Worm (Caenorhabditis elegans): ENCODE measurements around the gene sodh-2.

ce11 chrV:11899149-11899548 lies 8.1 kb upstream of the sodh-2 start, which contains the start of gene sma-1:
- TF ChIP-seq ceh-43 (GFP tag; optimal IDR thresholded peaks at IDR 0.05) = no peak
- TF ChIP-seq nhr-76 (tag; optimal IDR thresholded peaks at IDR 0.05) = no peak
- TF ChIP-seq ces-1 (GFP tag; optimal IDR thresholded peaks at IDR 0.05) = no peak
- no peak for TF ChIP-seq nhr-12 (tag; optimal IDR thresholded peaks at IDR 0.05)
- no peak for TF ChIP-seq pha-4 (tag; optimal IDR thresholded peaks at IDR 0.05)
- no peak for TF ChIP-seq elt-3 (tag; optimal IDR thresholded peaks at IDR 0.05)
- no peak for TF ChIP-seq ztf-11 (tag; optimal IDR thresholded peaks at IDR 0.05)
- no peak for TF ChIP-seq unc-62 (GFP tag; optimal IDR thresholded peaks at IDR 0.05)
- TF ChIP-seq unc-39 (tag; optimal IDR thresholded peaks at IDR 0.05) = no peak
- TF ChIP-seq lin-13 (tag; optimal IDR thresholded peaks at IDR 0.05) = no peak
- no peak for TF ChIP-seq sem-2 (GFP tag; optimal IDR thresholded peaks at IDR 0.05)
- TF ChIP-seq lin-32 (GFP tag; optimal IDR thresholded peaks at IDR 0.05) = no peak
- TF ChIP-seq drap-1 (GFP tag; optimal IDR thresholded peaks at IDR 0.05) = no peak

Data from whole organism, mixed stage, embryonic.